Fruit fly (Drosophila melanogaster) whole organism, embryonic: ENCODE measurements around the gene CG42699.
A peak's percentile ranks its signal among the peaks of the same experiment; 100 is the strongest.

ENCODE experiments used
- Atf3 ChIP-seq: fragments of 200-800 bp; sonication (Bioruptor generic); optimal IDR thresholded peaks from 3 replicates; lab custom pipeline; 2016; ENCODE audit warnings: missing biosample characterization, missing genetic modification characterization
- Atf6 ChIP-seq: fragments of 200-800 bp; sonication (Bioruptor generic); IDR thresholded peaks from 2 replicates; pipeline ENCODE4 v1.3.6; 2022; ENCODE audit warnings: missing biosample characterization, missing genetic modification characterization
- Blimp-1 ChIP-seq: fragments of 200-800 bp; sonication (Bioruptor generic); optimal IDR thresholded peaks from 3 replicates; lab custom pipeline; 2018; ENCODE audit warnings: missing biosample characterization, missing genetic modification characterization, mild to moderate bottlenecking, moderate library complexity, missing genetic modification reagents
- CG10274 ChIP-seq: fragments of 200-800 bp; sonication (Bioruptor generic); optimal IDR thresholded peaks from 3 replicates; lab custom pipeline; 2017; ENCODE audit warnings: missing biosample characterization, mild to moderate bottlenecking, missing genetic modification characterization
- CG10321 ChIP-seq: fragments of 200-800 bp; sonication (Bioruptor generic); IDR thresholded peaks from 2 replicates; pipeline ENCODE4 v1.3.6; 2022; ENCODE audit warnings: missing biosample characterization, missing genetic modification characterization
- CG11085 ChIP-seq: fragments of 200-800 bp; sonication (Bioruptor generic); IDR thresholded peaks from 2 replicates; pipeline ENCODE4 v1.3.6; 2022; ENCODE audit warnings: missing biosample characterization, missing genetic modification characterization
- CG11695 ChIP-seq: fragments of 200-800 bp; sonication (Bioruptor generic); IDR thresholded peaks from 3 replicates; pipeline ENCODE4 v1.3.6; 2022; ENCODE audit warnings: missing biosample characterization, missing genetic modification characterization
- CG12659 ChIP-seq: fragments of 200-800 bp; sonication (Bioruptor generic); optimal IDR thresholded peaks from 3 replicates; lab custom pipeline; 2017; ENCODE audit warnings: mild to moderate bottlenecking, missing biosample characterization, missing genetic modification reagents, missing genetic modification characterization
- CG14050 ChIP-seq: fragments of 200-800 bp; sonication (Bioruptor generic); IDR thresholded peaks from 3 replicates; pipeline ENCODE4 v1.3.6; 2022; ENCODE audit warnings: missing biosample characterization, missing genetic modification characterization
- CG17385 ChIP-seq: fragments of 200-800 bp; sonication (Bioruptor generic); optimal IDR thresholded peaks from 3 replicates; lab custom pipeline; 2018; ENCODE audit warnings: missing biosample characterization, mild to moderate bottlenecking, missing genetic modification characterization
- CG3407 ChIP-seq: fragments of 200-800 bp; sonication (Bioruptor generic); optimal IDR thresholded peaks from 2 replicates; lab custom pipeline; 2018; ENCODE audit warnings: missing biosample characterization, mild to moderate bottlenecking, missing genetic modification characterization
- CG34422 ChIP-seq: fragments of 200-800 bp; sonication (Bioruptor generic); IDR thresholded peaks from 3 replicates; pipeline ENCODE4 v1.3.6; 2022; ENCODE audit warnings: missing biosample characterization, missing genetic modification characterization
- CG43689 ChIP-seq: fragments of 200-800 bp; sonication (Bioruptor generic); IDR thresholded peaks from 2 replicates; pipeline ENCODE4 v1.3.6; 2022; ENCODE audit warnings: missing biosample characterization, missing genetic modification characterization
- CG4404 ChIP-seq: fragments of 200-800 bp; sonication (Bioruptor generic); IDR thresholded peaks from 2 replicates; pipeline ENCODE4 v1.3.6; 2022; ENCODE audit warnings: missing biosample characterization, missing genetic modification characterization
- CG4707 ChIP-seq: fragments of 200-800 bp; sonication (Bioruptor generic); optimal IDR thresholded peaks from 2 replicates; lab custom pipeline; 2018; ENCODE audit warnings: missing biosample characterization, mild to moderate bottlenecking, missing genetic modification characterization, moderate library complexity
- CG4854 ChIP-seq: fragments of 200-800 bp; sonication (Bioruptor generic); optimal IDR thresholded peaks from 2 replicates; lab custom pipeline; 2016; ENCODE audit warnings: missing biosample characterization, missing genetic modification characterization, inconsistent platforms
- CG7357 ChIP-seq: fragments of 200-800 bp; sonication (Bioruptor generic); IDR thresholded peaks from 3 replicates; pipeline ENCODE4 v1.3.6; 2022; ENCODE audit warnings: missing biosample characterization, missing genetic modification characterization
- CG7839 ChIP-seq: fragments of 200-800 bp; sonication (Bioruptor generic); optimal IDR thresholded peaks from 3 replicates; lab custom pipeline; 2018; ENCODE audit warnings: missing biosample characterization, mild to moderate bottlenecking, missing genetic modification characterization, moderate library complexity
- CkIIα-i1 ChIP-seq: fragments of 200-800 bp; sonication (Bioruptor generic); IDR thresholded peaks from 2 replicates; pipeline ENCODE4 v1.3.6; 2022; ENCODE audit warnings: missing biosample characterization, missing genetic modification characterization
- Dip2 ChIP-seq: fragments of 200-800 bp; sonication (Bioruptor generic); IDR thresholded peaks from 2 replicates; pipeline ENCODE4 v1.3.6; 2022; ENCODE audit warnings: missing biosample characterization, missing genetic modification characterization
- E2f2 ChIP-seq: fragments of 200-800 bp; sonication (Bioruptor generic); IDR thresholded peaks from 2 replicates; pipeline ENCODE4 v1.3.6; 2022; ENCODE audit warnings: missing biosample characterization, missing genetic modification characterization
- Ets97D ChIP-seq: fragments of 200-800 bp; sonication (Bioruptor generic); optimal IDR thresholded peaks from 3 replicates; lab custom pipeline; 2016; ENCODE audit warnings: missing biosample characterization, missing genetic modification characterization
- Fer2 ChIP-seq: fragments of 200-800 bp; sonication (Bioruptor generic); optimal IDR thresholded peaks from 2 replicates; lab custom pipeline; 2018; ENCODE audit warnings: missing biosample characterization, mild to moderate bottlenecking, missing genetic modification characterization, moderate library complexity
- H2.0 ChIP-seq: fragments of 200-800 bp; sonication (Bioruptor generic); IDR thresholded peaks from 2 replicates; pipeline ENCODE4 v1.3.6; 2022; ENCODE audit warnings: missing biosample characterization, missing genetic modification characterization
- Hr3 ChIP-seq: fragments of 200-800 bp; sonication (Bioruptor generic); optimal IDR thresholded peaks from 3 replicates; lab custom pipeline; 2016; ENCODE audit warnings: missing biosample characterization, missing genetic modification characterization
- Hr39 ChIP-seq: fragments of >200 bp; optimal IDR thresholded peaks from 2 replicates; lab custom pipeline; 2017
- Lpt ChIP-seq: fragments of >200 bp; optimal IDR thresholded peaks from 2 replicates; lab custom pipeline; 2018; ENCODE audit warnings: missing biosample characterization, missing genetic modification characterization
- Med ChIP-seq: fragments of 200-800 bp; sonication (Bioruptor generic); peaks from one replicate; lab custom pipeline; 2016; ENCODE audit warnings: missing biosample characterization, missing genetic modification characterization, mild to moderate bottlenecking, inconsistent platforms, moderate library complexity
- Nf-YC ChIP-seq: fragments of 200-800 bp; optimal IDR thresholded peaks from 3 replicates; lab custom pipeline; 2019; ENCODE audit warnings: missing biosample characterization, mild to moderate bottlenecking, missing genetic modification characterization, moderate library complexity
- bbx ChIP-seq: fragments of 200-800 bp; sonication (Bioruptor generic); IDR thresholded peaks from 2 replicates; pipeline ENCODE4 v1.3.6; 2022; ENCODE audit warnings: missing biosample characterization, missing genetic modification characterization; ENCODE audit not compliant: partially characterized antibody
- bsh ChIP-seq, 2 experiments: fragments of 200-800 bp; sonication (Bioruptor generic); optimal IDR thresholded peaks; 2 replicates each; lab custom pipeline; 2017 to 2018; ENCODE audit warnings: mild to moderate bottlenecking in 2 of 2, missing biosample characterization in 2 of 2, missing genetic modification characterization in 2 of 2, moderate library complexity in 1 of 2
- cas ChIP-seq: fragments of 200-800 bp; sonication (Bioruptor generic); IDR thresholded peaks from 2 replicates; pipeline ENCODE4 v1.3.6; 2022; ENCODE audit warnings: missing biosample characterization, missing genetic modification characterization
- crp ChIP-seq, 2 experiments: fragments of 200-800 bp; sonication (Bioruptor generic); optimal IDR thresholded peaks; 2 replicates in 1 of 2; 3 replicates in 1 of 2; lab custom pipeline; 2017; ENCODE audit warnings: missing biosample characterization in 2 of 2, missing genetic modification characterization in 2 of 2, mild to moderate bottlenecking in 1 of 2, moderate library complexity in 1 of 2
- cwo ChIP-seq: fragments of 200-800 bp; sonication (Bioruptor generic); optimal IDR thresholded peaks from 3 replicates; lab custom pipeline; 2017; ENCODE audit warnings: missing biosample characterization, missing genetic modification characterization, mild to moderate bottlenecking, moderate library complexity, missing genetic modification reagents
- da ChIP-seq: fragments of 200-800 bp; sonication (Bioruptor generic); optimal IDR thresholded peaks from 2 replicates; lab custom pipeline; 2016; ENCODE audit warnings: missing biosample characterization, missing genetic modification characterization
- dati ChIP-seq: fragments of 200-800 bp; sonication (Bioruptor generic); IDR thresholded peaks from 2 replicates; pipeline ENCODE4 v1.3.6; 2022; ENCODE audit warnings: missing biosample characterization, missing genetic modification characterization
- fd102C ChIP-seq: fragments of 200-800 bp; sonication (Bioruptor generic); optimal IDR thresholded peaks from 2 replicates; lab custom pipeline; 2018; ENCODE audit warnings: missing biosample characterization, mild to moderate bottlenecking, missing genetic modification characterization, moderate library complexity
- gcm ChIP-seq: fragments of 200-800 bp; sonication (Bioruptor generic); optimal IDR thresholded peaks from 2 replicates; lab custom pipeline; 2019; ENCODE audit warnings: missing biosample characterization, mild to moderate bottlenecking, missing genetic modification characterization, moderate library complexity
- hkb ChIP-seq, 2 experiments: fragments of 200-800 bp in 1 of 2; fragments of >200 bp in 1 of 2; sonication (Bioruptor generic) in 1 of 2; IDR thresholded peaks in 1 of 2; optimal IDR thresholded peaks in 1 of 2; 2 replicates each; pipeline versions ENCODE4 v1.3.6 to Lab custom; 2017 to 2022; ENCODE audit warnings: missing biosample characterization in 1 of 2, missing genetic modification characterization in 1 of 2
- jumu ChIP-seq: fragments of 200-800 bp; sonication (Bioruptor generic); optimal IDR thresholded peaks from 3 replicates; lab custom pipeline; 2016; ENCODE audit warnings: missing biosample characterization, missing genetic modification characterization
- odd ChIP-seq: fragments of 200-800 bp; sonication (Bioruptor generic); optimal IDR thresholded peaks from 2 replicates; lab custom pipeline; 2017; ENCODE audit warnings: missing biosample characterization, mild to moderate bottlenecking, missing genetic modification characterization
- peb ChIP-seq: fragments of 200-800 bp; sonication (Bioruptor generic); IDR thresholded peaks from 2 replicates; pipeline ENCODE4 v1.3.6; 2022; ENCODE audit warnings: missing biosample characterization, missing genetic modification characterization
- phol ChIP-seq: fragments of 200-800 bp; sonication (Bioruptor generic); optimal IDR thresholded peaks from 3 replicates; lab custom pipeline; 2018; ENCODE audit warnings: missing biosample characterization, mild to moderate bottlenecking, missing genetic modification characterization, moderate library complexity
- salm ChIP-seq: fragments of 200-800 bp; sonication (Bioruptor generic); optimal IDR thresholded peaks from 2 replicates; lab custom pipeline; 2018; ENCODE audit warnings: missing biosample characterization, mild to moderate bottlenecking, missing genetic modification characterization
- tgo ChIP-seq: fragments of 200-800 bp; sonication (Bioruptor generic); IDR thresholded peaks from 3 replicates; pipeline ENCODE4 v1.3.6; 2022; ENCODE audit warnings: missing biosample characterization, missing genetic modification characterization
- tio ChIP-seq: fragments of 200-800 bp; sonication (Bioruptor generic); optimal IDR thresholded peaks from 2 replicates; lab custom pipeline; 2017; ENCODE audit warnings: missing biosample characterization, missing genetic modification characterization, inconsistent platforms
- trem ChIP-seq: fragments of 200-800 bp; optimal IDR thresholded peaks from 3 replicates; lab custom pipeline; 2019; ENCODE audit warnings: missing biosample characterization, mild to moderate bottlenecking, missing genetic modification characterization, moderate library complexity
- tx ChIP-seq: fragments of 200-800 bp; sonication (Bioruptor generic); optimal IDR thresholded peaks from 2 replicates; lab custom pipeline; 2016; ENCODE audit warnings: missing biosample characterization, missing genetic modification characterization
- vnd ChIP-seq: fragments of 200-800 bp; sonication (Bioruptor generic); IDR thresholded peaks from 3 replicates; pipeline ENCODE4 v1.3.6; 2022; ENCODE audit warnings: missing biosample characterization, missing genetic modification characterization; ENCODE audit not compliant: partially characterized antibody
- wek ChIP-seq: fragments of 200-800 bp; sonication (Bioruptor generic); optimal IDR thresholded peaks from 3 replicates; lab custom pipeline; 2018; ENCODE audit warnings: missing biosample characterization, mild to moderate bottlenecking, missing genetic modification characterization, moderate library complexity

Gene CG42699

dm6 chrX:5737676-5738220, 26.6 kb upstream of the CG42699 start, which contains the start of gene Snx27 (continued):
- peak; percentile 67 for TF ChIP-seq jumu (GFP tag; lab: Kevin White, UChicago)
- no peak for TF ChIP-seq CG4854 (GFP tag; lab: Kevin White, UChicago)
- peak; percentile 100 for TF ChIP-seq bbx (GFP tag; lab: Robert Waterston, UW)
- TF ChIP-seq CG3407 (GFP tag; lab: Kevin White, UChicago), result no peak
- TF ChIP-seq CG4707 (GFP tag; lab: Kevin White, UChicago), result peak; percentile 32
- no peak for TF ChIP-seq CG14050 (GFP tag; lab: Robert Waterston, UW)
- TF ChIP-seq CG7357 (GFP tag; lab: Robert Waterston, UW), result no peak
- TF ChIP-seq Blimp-1 (GFP tag; lab: Kevin White, UChicago), result peak; percentile 93
- TF ChIP-seq salm (tag; lab: Kevin White, UChicago), result peak; percentile 17
- TF ChIP-seq odd, result peak; percentile 18
- TF ChIP-seq Hr3 (GFP tag; lab: Kevin White, UChicago), result peak; percentile 48
- peak; percentile 87 for TF ChIP-seq CG12659
- TF ChIP-seq tx (GFP tag; lab: Kevin White, UChicago), result peak; percentile 6
- TF ChIP-seq wek (GFP tag; lab: Kevin White, UChicago), result peak; percentile 38
- no peak for TF ChIP-seq tio (GFP tag; lab: Kevin White, UChicago)
- peak; percentile 64 for TF ChIP-seq phol (tag; lab: Kevin White, UChicago)
- no peak for TF ChIP-seq da
- TF ChIP-seq Nf-YC, result peak; percentile 8
- TF ChIP-seq CG11695 (GFP tag; lab: Robert Waterston, UW), result no peak; the same call in 2 of the 3 replicates
- peak; percentile 93 to 98 for TF ChIP-seq crp (GFP tag; optimal IDR thresholded peaks at IDR 0.05; lab: Kevin White, UChicago)
- no peak for TF ChIP-seq CG7839 (tag; lab: Kevin White, UChicago)
- TF ChIP-seq tgo (GFP tag; lab: Robert Waterston, UW), result no peak
- no peak for TF ChIP-seq Fer2 (tag; lab: Kevin White, UChicago)
- no peak for TF ChIP-seq Atf3 (GFP tag; lab: Kevin White, UChicago)
- TF ChIP-seq CG17385, result peak; percentile 17
- TF ChIP-seq cwo (GFP tag; lab: Kevin White, UChicago), result no peak
- TF ChIP-seq trem (tag; lab: Kevin White, UChicago), result peak; percentile 81
- peak; percentile 54; the same call in 1 of the 2 replicates for TF ChIP-seq CG11085 (GFP tag; lab: Robert Waterston, UW)
- TF ChIP-seq vnd (GFP tag; lab: Robert Waterston, UW), result peak; percentile 99
- TF ChIP-seq dati, result no peak
- TF ChIP-seq CG10321 (GFP tag; lab: Robert Waterston, UW), result no peak
- peak; percentile 31 for TF ChIP-seq gcm (GFP tag; lab: Kevin White, UChicago)
- no peak for TF ChIP-seq hkb (optimal IDR thresholded peaks at IDR 0.05; lab: Kevin White, UChicago)
- TF ChIP-seq hkb (GFP tag; IDR thresholded peaks at IDR 0.05; lab: Robert Waterston, UW), result peak; percentile 14; the same call in 1 of the 2 replicates
- TF ChIP-seq CG10274 (GFP tag; lab: Kevin White, UChicago), result no peak
- peak; percentile 37; the same call in 1 of the 3 replicates for TF ChIP-seq CG34422
- 0 out of 2 replicates have a peak, but pooled peaks have one; percentile 8 for TF ChIP-seq Atf6 (GFP tag; lab: Robert Waterston, UW)
- no peak for TF ChIP-seq Dip2 (GFP tag; lab: Robert Waterston, UW)
- no peak for TF ChIP-seq Lpt (GFP tag; lab: Kevin White, UChicago)
- peak; percentile 76 for TF ChIP-seq E2f2
- TF ChIP-seq CkIIα-i1, result no peak
- no peak for TF ChIP-seq peb (GFP tag; lab: Robert Waterston, UW)
- no peak for TF ChIP-seq cas (GFP tag; lab: Robert Waterston, UW)
- peak; percentile 20; the same call in 1 of the 2 replicates for TF ChIP-seq CG4404 (GFP tag; lab: Robert Waterston, UW)
- TF ChIP-seq H2.0, result peak; percentile 17; the same call in 1 of the 2 replicates
- peak; percentile 92 for TF ChIP-seq Ets97D (GFP tag; lab: Kevin White, UChicago)
- no peak for TF ChIP-seq fd102C
- TF ChIP-seq Med (GFP tag; lab: Kevin White, UChicago), result peak; percentile 95
- TF ChIP-seq Hr39, result no peak
- TF ChIP-seq bsh (GFP tag; optimal IDR thresholded peaks at IDR 0.05; lab: Kevin White, UChicago), result peak; percentile 3 to 19
- TF ChIP-seq CG43689, result no peak
